Fruit fly (Drosophila melanogaster) whole organism, pupa: ENCODE measurements around the gene CG43246.

ENCODE experiments used
- CG10348 ChIP-seq: fragments of 200-800 bp; sonication (Bioruptor generic); IDR thresholded peaks from 2 replicates; pipeline ENCODE4 v1.3.6; 2022; ENCODE audit warnings: missing biosample characterization, missing genetic modification characterization
- CG12605 ChIP-seq: fragments of 200-800 bp; sonication (Bioruptor generic); IDR thresholded peaks from 2 replicates; pipeline ENCODE4 v1.3.6; 2022; ENCODE audit warnings: missing biosample characterization, missing genetic modification characterization
- CG13204 ChIP-seq: fragments of 200-800 bp; sonication (Bioruptor generic); optimal IDR thresholded peaks from 2 replicates; lab custom pipeline; 2018; ENCODE audit warnings: missing biosample characterization, mild to moderate bottlenecking, missing genetic modification characterization, moderate library complexity
- CG14655 ChIP-seq: fragments of 200-800 bp; sonication (Bioruptor generic); optimal IDR thresholded peaks from 3 replicates; lab custom pipeline; 2017; ENCODE audit warnings: mild to moderate bottlenecking, missing biosample characterization, missing genetic modification reagents, missing genetic modification characterization
- CG15710 ChIP-seq: fragments of 200-800 bp; sonication (Bioruptor generic); optimal IDR thresholded peaks from 2 replicates; lab custom pipeline; 2018; ENCODE audit warnings: missing biosample characterization, mild to moderate bottlenecking, missing genetic modification characterization, moderate library complexity
- CG17806 ChIP-seq: fragments of 200-800 bp; sonication (Bioruptor generic); optimal IDR thresholded peaks from 2 replicates; lab custom pipeline; 2018; ENCODE audit warnings: missing biosample characterization, mild to moderate bottlenecking, missing genetic modification characterization, moderate library complexity
- CG32121 ChIP-seq: fragments of 200-800 bp; sonication (Bioruptor generic); IDR thresholded peaks from 2 replicates; pipeline ENCODE4 v1.3.6; 2022; ENCODE audit warnings: missing biosample characterization, missing genetic modification characterization
- CG34367 ChIP-seq: fragments of 200-800 bp; sonication (Bioruptor generic); optimal IDR thresholded peaks from 2 replicates; lab custom pipeline; 2018; ENCODE audit warnings: missing biosample characterization, mild to moderate bottlenecking, missing genetic modification characterization
- CG4496 ChIP-seq: fragments of 200-800 bp; sonication (Bioruptor generic); IDR thresholded peaks from 3 replicates; pipeline ENCODE4 v1.3.6; 2022; ENCODE audit warnings: missing biosample characterization, missing genetic modification characterization
- CG8159 ChIP-seq: fragments of 200-800 bp; sonication (Bioruptor generic); optimal IDR thresholded peaks from 3 replicates; lab custom pipeline; 2018; ENCODE audit warnings: missing biosample characterization, mild to moderate bottlenecking, missing genetic modification characterization, moderate library complexity
- CG8301 ChIP-seq: fragments of 200-800 bp; sonication (Bioruptor generic); optimal IDR thresholded peaks from 2 replicates; lab custom pipeline; 2018; ENCODE audit warnings: missing biosample characterization, mild to moderate bottlenecking, missing genetic modification characterization
- CG9948 ChIP-seq: fragments of 200-800 bp; sonication (Bioruptor generic); optimal IDR thresholded peaks from 2 replicates; lab custom pipeline; 2018; ENCODE audit warnings: missing biosample characterization, mild to moderate bottlenecking, missing genetic modification characterization, moderate library complexity
- D1 ChIP-seq: fragments of 200-800 bp; sonication (Bioruptor generic); optimal IDR thresholded peaks from 2 replicates; lab custom pipeline; 2018; ENCODE audit warnings: missing biosample characterization, mild to moderate bottlenecking, missing genetic modification characterization, moderate library complexity
- EcR ChIP-seq: fragments of 200-800 bp; sonication (Bioruptor generic); optimal IDR thresholded peaks from 3 replicates; lab custom pipeline; 2019; ENCODE audit warnings: missing biosample characterization, missing genetic modification characterization, mild to moderate bottlenecking, moderate library complexity, missing genetic modification reagents
- Ets98B ChIP-seq: fragments of 200-800 bp; sonication (Bioruptor generic); IDR thresholded peaks from 2 replicates; pipeline ENCODE4 v1.3.6; 2022; ENCODE audit warnings: missing biosample characterization, missing genetic modification characterization
- Pif1A ChIP-seq: fragments of 200-800 bp; sonication (Bioruptor generic); optimal IDR thresholded peaks from 3 replicates; lab custom pipeline; 2016; ENCODE audit warnings: missing biosample characterization, missing genetic modification characterization
- Pif1B ChIP-seq: fragments of 200-800 bp; sonication (Bioruptor generic); optimal IDR thresholded peaks from 3 replicates; lab custom pipeline; 2016; ENCODE audit warnings: missing biosample characterization, missing genetic modification characterization
- Snoo ChIP-seq: fragments of 200-800 bp; sonication (Bioruptor generic); optimal IDR thresholded peaks from 3 replicates; lab custom pipeline; 2017; ENCODE audit warnings: missing biosample characterization, mild to moderate bottlenecking, missing genetic modification characterization, inconsistent platforms
- fd96Ca ChIP-seq: fragments of 200-800 bp; sonication (Bioruptor generic); IDR thresholded peaks from 3 replicates; pipeline ENCODE4 v1.3.6; 2022; ENCODE audit warnings: missing biosample characterization, missing genetic modification characterization
- gl ChIP-seq: fragments of 200-800 bp; sonication (Bioruptor generic); optimal IDR thresholded peaks from 2 replicates; lab custom pipeline; 2018; ENCODE audit warnings: missing biosample characterization, mild to moderate bottlenecking, missing genetic modification characterization
- rn ChIP-seq: fragments of 200-800 bp; sonication (Bioruptor generic); IDR thresholded peaks from 2 replicates; pipeline ENCODE4 v1.3.6; 2022; ENCODE audit warnings: missing biosample characterization, missing genetic modification characterization

Gene CG43246

DNA sequence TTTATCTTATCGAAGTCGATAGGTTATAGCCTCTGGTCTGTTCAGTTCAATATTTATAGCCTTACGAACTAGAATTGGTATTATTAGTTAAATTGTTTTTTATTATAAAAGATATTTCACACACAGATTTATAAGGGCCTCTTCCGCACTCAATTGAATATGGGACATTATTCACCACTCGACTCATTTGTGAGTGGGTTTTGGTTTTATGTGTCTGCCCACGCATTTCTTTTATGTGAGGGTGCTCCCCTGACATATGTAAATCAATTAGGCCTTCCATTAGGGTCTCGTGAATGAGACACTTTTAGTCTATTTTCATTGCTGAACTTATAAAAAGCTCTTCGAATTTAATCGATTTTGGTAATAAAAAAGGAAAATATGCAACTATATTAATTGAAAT is 15.2 kb downstream of the CG43246 start:
- TF ChIP-seq CG9948 (tag; lab: Kevin White, UChicago): no peak
- TF ChIP-seq EcR (GFP tag; lab: Kevin White, UChicago): no peak
- TF ChIP-seq Ets98B (GFP tag; lab: Robert Waterston, UW): no peak
- TF ChIP-seq CG4496 (GFP tag; lab: Robert Waterston, UW): no peak
- no peak for TF ChIP-seq CG8301 (tag; lab: Kevin White, UChicago)
- no peak for TF ChIP-seq Snoo
- TF ChIP-seq CG34367 (tag; lab: Kevin White, UChicago): no peak

dm6 chr3L:14552041-14552924 is 15.8 kb downstream of the CG43246 start:
- TF ChIP-seq CG17806 (tag; lab: Kevin White, UChicago) (no peak), EcR (GFP tag; lab: Kevin White, UChicago) (no peak), CG8301 (tag; lab: Kevin White, UChicago) (no peak), gl (no peak), CG14655 (GFP tag; lab: Kevin White, UChicago) (no peak), fd96Ca (GFP tag; lab: Robert Waterston, UW) (no peak), CG15710 (tag; lab: Kevin White, UChicago) (no peak), CG9948 (tag; lab: Kevin White, UChicago) (no peak), Pif1A (GFP tag; lab: Kevin White, UChicago) (no peak), CG8159 (tag; lab: Kevin White, UChicago) (no peak), CG4496 (GFP tag; lab: Robert Waterston, UW) (no peak), CG12605 (GFP tag; lab: Robert Waterston, UW) (no peak), rn (GFP tag; lab: Robert Waterston, UW) (no peak)

DNA sequence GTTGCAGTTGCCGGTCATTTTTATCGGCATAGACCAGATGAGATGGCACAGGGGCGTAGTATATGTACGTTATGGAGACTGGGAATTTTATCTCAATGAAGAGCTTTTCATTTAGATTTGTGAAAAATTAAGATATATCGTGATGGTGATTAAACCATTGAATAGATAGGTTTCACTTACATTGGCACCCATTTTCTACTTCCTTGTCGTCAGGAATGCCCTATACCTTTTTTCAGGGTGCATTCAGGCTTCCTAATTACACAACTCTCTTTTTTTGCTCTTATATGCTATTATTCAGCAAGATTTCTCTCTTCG is 16.4 kb downstream of the CG43246 start:
- peak; percentile 97 for TF ChIP-seq Pif1A (GFP tag; lab: Kevin White, UChicago)
- peak; percentile 97 for TF ChIP-seq gl
- peak; percentile 89 for TF ChIP-seq rn (GFP tag; lab: Robert Waterston, UW)
- peak; percentile 64; the same call in 1 of the 2 replicates for TF ChIP-seq CG10348 (GFP tag; lab: Robert Waterston, UW)
- TF ChIP-seq CG12605 (GFP tag; lab: Robert Waterston, UW): peak; percentile 89
- peak; percentile 97 for TF ChIP-seq CG4496 (GFP tag; lab: Robert Waterston, UW)
- peak; percentile 86 for TF ChIP-seq CG32121
- TF ChIP-seq Ets98B (GFP tag; lab: Robert Waterston, UW): peak; percentile 93
- TF ChIP-seq CG8159 (tag; lab: Kevin White, UChicago): peak; percentile 98
- peak; percentile 98 for TF ChIP-seq CG9948 (tag; lab: Kevin White, UChicago)
- peak; percentile 98 for TF ChIP-seq CG34367 (tag; lab: Kevin White, UChicago)
- TF ChIP-seq CG14655 (GFP tag; lab: Kevin White, UChicago): peak; percentile 97
- TF ChIP-seq CG8301 (tag; lab: Kevin White, UChicago): peak; percentile 94
- peak; percentile 96 for TF ChIP-seq Pif1B (GFP tag; lab: Kevin White, UChicago)
- TF ChIP-seq CG17806 (tag; lab: Kevin White, UChicago): peak; percentile 98
- peak; percentile 68 for TF ChIP-seq Snoo
- peak; percentile 98 for TF ChIP-seq CG15710 (tag; lab: Kevin White, UChicago)
- TF ChIP-seq EcR (GFP tag; lab: Kevin White, UChicago): peak; percentile 73
- no peak; the same call in none of the 3 replicates for TF ChIP-seq fd96Ca (GFP tag; lab: Robert Waterston, UW)
- peak; percentile 83 for TF ChIP-seq D1
- peak; percentile 92 for TF ChIP-seq CG13204 (GFP tag; lab: Kevin White, UChicago)

dm6 chr3L:14553891-14554303 is 17.5 kb downstream of the CG43246 start:
- TF ChIP-seq Pif1B (GFP tag; lab: Kevin White, UChicago): no peak

- peak; percentile 2 for TF ChIP-seq CG13204 (GFP tag; lab: Kevin White, UChicago)
- no peak for TF ChIP-seq CG4496 (GFP tag; lab: Robert Waterston, UW)
- no peak for TF ChIP-seq fd96Ca (GFP tag; lab: Robert Waterston, UW)
Measured at dm6 chr3L:14555052-14555451, 18.6 kb downstream of the CG43246 start.

DNA sequence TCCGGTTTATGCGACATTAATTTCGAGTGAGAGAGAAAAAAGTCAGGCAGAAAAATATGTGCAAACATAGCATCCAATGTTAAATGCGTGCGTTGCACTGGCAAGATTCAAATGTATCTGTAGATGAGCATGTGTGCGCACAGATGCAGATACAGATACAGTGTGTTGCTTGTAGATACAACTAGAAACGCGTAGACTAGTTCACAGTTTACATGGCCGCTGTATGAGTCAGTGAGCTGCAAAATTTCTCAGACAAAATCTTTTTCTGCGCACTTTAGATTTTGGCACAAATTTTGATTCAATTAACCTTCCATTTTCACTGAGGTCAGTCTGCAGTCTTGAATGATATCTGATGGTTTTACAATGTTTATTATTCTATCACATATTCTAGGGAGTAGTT is 19.7 kb downstream of the CG43246 start:
- TF ChIP-seq D1: peak; percentile 7
- TF ChIP-seq CG13204 (GFP tag; lab: Kevin White, UChicago): peak; percentile 9
- TF ChIP-seq CG8301 (tag; lab: Kevin White, UChicago): no peak
- TF ChIP-seq CG32121: 0 out of 2 replicates have a peak, but pooled peaks have one; percentile 4
- TF ChIP-seq CG12605 (GFP tag; lab: Robert Waterston, UW): 0 out of 2 replicates have a peak, but pooled peaks have one; percentile 16
- peak; percentile 79 for TF ChIP-seq EcR (GFP tag; lab: Kevin White, UChicago)
- TF ChIP-seq CG14655 (GFP tag; lab: Kevin White, UChicago): no peak
